Worm (Caenorhabditis elegans) whole organism, L3 larva: ENCODE data around the gene frpr-18.

ENCODE experiments used
- aly-2 ChIP-seq: fragments of 150-350 bp; optimal IDR thresholded peaks from 2 replicates; lab custom pipeline; 2014; ENCODE audit warnings: missing biosample characterization, missing genetic modification characterization
- ama-1 ChIP-seq: fragments of 150-350 bp; optimal IDR thresholded peaks from 2 replicates; lab custom pipeline; 2018
- ceh-16 ChIP-seq: sonication (generic microtip); optimal IDR thresholded peaks from 2 replicates; lab custom pipeline; 2017; ENCODE audit warnings: missing biosample characterization, missing genetic modification characterization
- ceh-82 ChIP-seq: fragments of 150-350 bp; optimal IDR thresholded peaks from 2 replicates; lab custom pipeline; 2014; ENCODE audit warnings: missing biosample characterization, missing genetic modification characterization
- ceh-9 ChIP-seq: sonication (generic microtip); optimal IDR thresholded peaks from 2 replicates; lab custom pipeline; 2018; ENCODE audit warnings: missing biosample characterization, missing genetic modification characterization
- daf-12 ChIP-seq: fragments of 150-350 bp; optimal IDR thresholded peaks from 2 replicates; lab custom pipeline; 2014; ENCODE audit warnings: missing biosample characterization, missing genetic modification reagents, missing genetic modification characterization
- egl-5 ChIP-seq: fragments of 150-350 bp; optimal IDR thresholded peaks from 2 replicates; lab custom pipeline; 2017; ENCODE audit warnings: missing biosample characterization, missing genetic modification reagents, missing genetic modification characterization, inconsistent platforms
- elt-2 ChIP-seq: sonication (generic microtip); optimal IDR thresholded peaks from 2 replicates; lab custom pipeline; 2016; ENCODE audit warnings: missing genetic modification reagents, mild to moderate bottlenecking, missing genetic modification characterization, missing compliant biosample characterization
- eor-1 ChIP-seq, 2 experiments: fragments of 150-350 bp; optimal IDR thresholded peaks; 2 replicates each; lab custom pipeline; 2014 to 2018; ENCODE audit warnings: missing biosample characterization in 2 of 2, missing genetic modification characterization in 2 of 2
- hmg-11 ChIP-seq: sonication (generic microtip); optimal IDR thresholded peaks from 2 replicates; lab custom pipeline; 2016; ENCODE audit warnings: missing genetic modification characterization, missing compliant biosample characterization
- jun-1 ChIP-seq: fragments of 150-350 bp; optimal IDR thresholded peaks from 2 replicates; lab custom pipeline; 2014; ENCODE audit warnings: missing biosample characterization, missing genetic modification reagents, missing genetic modification characterization
- lsy-12 ChIP-seq: sonication (generic microtip); optimal IDR thresholded peaks from 2 replicates; lab custom pipeline; 2016; ENCODE audit warnings: mild to moderate bottlenecking, missing genetic modification characterization, missing compliant biosample characterization
- mdl-1 ChIP-seq: fragments of 150-350 bp; optimal IDR thresholded peaks from 2 replicates; lab custom pipeline; 2014; ENCODE audit warnings: missing biosample characterization, missing genetic modification characterization
- nfya-1 ChIP-seq: sonication (generic microtip); optimal IDR thresholded peaks from 2 replicates; lab custom pipeline; 2017; ENCODE audit warnings: missing genetic modification characterization, mild to moderate bottlenecking, missing compliant biosample characterization, antibody characterized with exemption, moderate library complexity; ENCODE audit not compliant: insufficient read depth
- nhr-11 ChIP-seq: fragments of 150-350 bp; optimal IDR thresholded peaks from 2 replicates; lab custom pipeline; 2014; ENCODE audit warnings: missing biosample characterization, missing genetic modification characterization
- nhr-23 ChIP-seq: fragments of 150-350 bp; optimal IDR thresholded peaks from 2 replicates; lab custom pipeline; 2014; ENCODE audit warnings: missing biosample characterization, missing genetic modification reagents, missing genetic modification characterization
- nhr-237 ChIP-seq: fragments of 150-350 bp; optimal IDR thresholded peaks from 2 replicates; lab custom pipeline; 2014; ENCODE audit warnings: missing biosample characterization, missing genetic modification characterization
- nhr-25 ChIP-seq: sonication (generic microtip); optimal IDR thresholded peaks from 2 replicates; lab custom pipeline; 2017; ENCODE audit warnings: missing biosample characterization, missing genetic modification characterization
- nhr-28 ChIP-seq: fragments of 150-350 bp; optimal IDR thresholded peaks from 2 replicates; lab custom pipeline; 2014; ENCODE audit warnings: missing biosample characterization, missing genetic modification characterization
- nhr-43 ChIP-seq: sonication (generic microtip); optimal IDR thresholded peaks from 2 replicates; lab custom pipeline; 2016; ENCODE audit warnings: mild to moderate bottlenecking, missing genetic modification characterization, missing compliant biosample characterization; ENCODE audit not compliant: poor library complexity, severe bottlenecking
- nhr-67 ChIP-seq: fragments of 150-350 bp; optimal IDR thresholded peaks from 2 replicates; lab custom pipeline; 2014; ENCODE audit warnings: missing biosample characterization, missing genetic modification characterization
- nhr-77 ChIP-seq: fragments of 150-350 bp; optimal IDR thresholded peaks from 2 replicates; lab custom pipeline; 2014; ENCODE audit warnings: missing biosample characterization, missing genetic modification characterization
- pha-4 ChIP-seq: fragments of 150-350 bp; optimal IDR thresholded peaks from 2 replicates; lab custom pipeline; 2014; ENCODE audit warnings: missing biosample characterization, missing genetic modification reagents, missing genetic modification characterization
- pqm-1 ChIP-seq: fragments of 150-350 bp; optimal IDR thresholded peaks from 2 replicates; lab custom pipeline; 2017; ENCODE audit warnings: missing biosample characterization, missing genetic modification characterization, inconsistent platforms
- sea-2 ChIP-seq: fragments of 150-350 bp; sonication (generic microtip); optimal IDR thresholded peaks from 4 replicates; lab custom pipeline; 2014; ENCODE audit warnings: missing biosample characterization, missing genetic modification reagents, missing genetic modification characterization
- skn-1 ChIP-seq: fragments of 150-350 bp; optimal IDR thresholded peaks from 2 replicates; lab custom pipeline; 2014; ENCODE audit warnings: missing biosample characterization, missing genetic modification characterization
- snpc-4 ChIP-seq: fragments of 150-350 bp; optimal IDR thresholded peaks from 2 replicates; lab custom pipeline; 2014; ENCODE audit warnings: missing biosample characterization, missing genetic modification characterization
- unc-39 ChIP-seq: sonication (generic microtip); optimal IDR thresholded peaks from 4 replicates; lab custom pipeline; 2017; ENCODE audit warnings: missing biosample characterization, missing genetic modification characterization
- zag-1 ChIP-seq: fragments of 150-350 bp; optimal IDR thresholded peaks from 2 replicates; lab custom pipeline; 2014; ENCODE audit warnings: missing biosample characterization, missing genetic modification characterization
- ztf-4 ChIP-seq: fragments of 150-350 bp; optimal IDR thresholded peaks from 2 replicates; lab custom pipeline; 2014; ENCODE audit warnings: missing biosample characterization, missing genetic modification characterization

The frpr-18 gene

DNA sequence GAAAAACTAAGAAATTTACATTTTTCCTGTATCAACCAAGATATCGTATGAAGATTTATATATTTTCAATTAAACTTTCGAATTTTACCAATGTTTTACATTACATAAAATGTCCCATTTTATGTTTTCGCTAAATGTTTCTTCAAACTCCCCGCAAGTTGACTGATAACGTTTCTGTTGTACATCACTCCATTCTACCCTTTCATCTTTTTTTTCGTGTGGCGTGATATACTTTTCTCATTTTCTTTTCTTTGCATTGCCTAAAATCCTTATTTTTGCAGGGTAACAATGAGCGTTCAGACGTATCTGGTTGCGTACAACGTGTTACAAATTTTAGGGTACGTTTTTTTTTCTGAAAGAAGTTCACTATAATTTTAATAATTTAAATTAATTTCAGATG lies 31.1 kb upstream of the frpr-18 start, which contains the start of gene hpo-8:
hpo-8 (plus strand) TSS at position 282 of the 400 bp plus-strand sequence.
- TF ChIP-seq elt-2 (peak; percentile 32), pqm-1 (tag; lab: Kevin White, UChicago) (peak; percentile 3), aly-2 (tag; lab: Kevin White, UChicago) (no peak)

DNA sequence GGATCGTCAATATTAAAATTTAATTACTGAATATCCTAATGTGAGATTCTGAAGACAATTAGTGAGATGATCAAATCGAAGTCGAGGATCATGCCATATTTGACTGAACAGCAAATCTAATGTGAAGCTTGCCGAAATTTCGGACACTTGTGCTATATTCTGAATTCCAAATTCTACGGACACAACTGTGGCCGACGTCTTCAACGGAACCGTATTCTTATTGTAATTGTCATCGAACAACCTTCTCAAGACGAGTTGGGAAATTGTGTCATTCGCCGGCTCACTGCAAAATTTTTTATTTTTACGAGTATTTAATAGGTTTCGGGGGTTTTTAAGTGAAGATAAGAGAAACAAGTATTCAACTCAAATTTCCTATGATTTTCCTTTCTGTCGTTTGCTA lies 27.7 kb upstream of the frpr-18 start, which contains the start of gene T15B7.1:
T15B7.1 (plus strand) TSS at position 301 of the 400 bp plus-strand sequence.
- no peak for TF ChIP-seq sea-2
- no peak for TF ChIP-seq nhr-67
- TF ChIP-seq ceh-16 (tag; lab: Kevin White, UChicago), result no peak
- no peak for TF ChIP-seq elt-2
- TF ChIP-seq ztf-4 (tag; lab: Kevin White, UChicago), result no peak
- no peak for TF ChIP-seq aly-2 (tag; lab: Kevin White, UChicago)
- no peak for TF ChIP-seq jun-1 (tag; lab: Kevin White, UChicago)
- TF ChIP-seq nhr-11, result no peak
- no peak for TF ChIP-seq nhr-23
- TF ChIP-seq lsy-12, result no peak
- TF ChIP-seq egl-5 (tag; lab: Kevin White, UChicago), result no peak
- no peak for TF ChIP-seq nhr-25 (tag; lab: Kevin White, UChicago)

DNA sequence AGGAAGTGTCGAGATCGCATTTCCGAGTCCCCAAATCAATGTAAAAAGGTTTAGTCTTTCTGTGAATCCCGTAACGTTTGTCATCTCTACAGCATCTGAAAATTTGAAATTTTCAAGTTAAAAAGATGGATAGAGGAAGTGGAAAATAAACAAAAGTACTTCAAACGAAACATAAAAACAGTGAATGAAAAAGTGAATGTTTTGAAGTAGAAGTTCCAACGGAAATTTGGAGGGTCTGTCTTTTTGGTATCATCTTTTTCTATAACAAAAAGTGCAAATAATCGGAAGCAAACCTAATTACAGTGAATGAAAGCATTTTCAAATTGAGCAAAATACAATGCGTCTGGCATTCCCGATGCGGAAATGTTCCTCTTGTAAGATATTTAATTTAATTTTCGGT lies 23.6 kb upstream of the frpr-18 start, which contains the start of gene lgc-54:
lgc-54 (minus strand) TSS at position 101 of the 400 bp plus-strand sequence.
- TF ChIP-seq ceh-82 (tag; lab: Kevin White, UChicago) (no peak), snpc-4 (no peak), mdl-1 (tag; lab: Kevin White, UChicago) (no peak), ama-1 (lab: Kevin White, UChicago) (no peak), unc-39 (tag; lab: Kevin White, UChicago) (no peak), nhr-25 (tag; lab: Kevin White, UChicago) (no peak), aly-2 (tag; lab: Kevin White, UChicago) (no peak), pqm-1 (tag; lab: Kevin White, UChicago) (no peak), ceh-9 (tag; lab: Kevin White, UChicago) (no peak), nhr-77 (tag; lab: Kevin White, UChicago) (no peak), nfya-1 (no peak), eor-1 (tag; optimal IDR thresholded peaks at IDR 0.05; lab: Kevin White, UChicago) (no peak), skn-1 (no peak), sea-2 (no peak)

DNA sequence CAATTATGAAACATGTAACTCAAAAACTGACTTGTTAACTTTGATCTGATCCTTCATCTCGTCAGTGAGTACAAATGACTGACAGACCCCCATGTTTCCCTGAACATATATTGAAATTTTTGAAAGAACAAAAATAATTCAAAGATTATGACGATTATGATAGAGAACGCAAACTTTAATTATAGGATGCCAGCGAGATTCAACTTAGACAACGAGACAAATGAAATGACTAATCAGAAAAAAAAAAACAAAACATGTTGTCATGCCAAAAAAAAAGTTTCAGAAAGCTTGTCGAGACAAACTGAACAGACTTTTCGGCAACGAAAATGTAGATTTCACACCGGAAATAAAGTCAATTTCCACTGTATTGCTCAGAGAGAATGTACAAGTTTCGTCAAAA lies 15.4 kb upstream of the frpr-18 start, which contains the start of gene gpa-10:
gpa-10 (minus strand) TSS at position 101 of the 400 bp plus-strand sequence.
- no peak for TF ChIP-seq ceh-16 (tag; lab: Kevin White, UChicago)

DNA sequence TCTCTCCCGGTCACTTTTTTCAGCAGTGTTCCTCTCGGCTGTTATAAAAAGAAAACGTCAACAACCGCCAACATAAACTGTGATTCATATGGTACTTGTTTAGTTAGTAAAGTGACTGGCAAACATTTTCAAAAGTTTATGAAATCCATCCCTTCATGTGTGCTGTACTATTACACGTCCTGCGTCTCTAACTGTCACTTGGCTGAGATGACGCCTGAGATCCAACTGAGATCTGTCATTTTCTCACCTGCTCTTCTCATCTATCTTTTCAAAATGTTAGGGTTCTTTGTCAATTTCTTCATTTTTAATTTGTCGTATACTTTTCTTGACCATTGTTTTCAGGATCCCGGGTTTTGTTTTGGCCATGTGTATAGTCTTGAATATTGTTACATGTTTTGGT lies 4.6 kb downstream of the frpr-18 start:
- TF ChIP-seq eor-1 (tag; optimal IDR thresholded peaks at IDR 0.05; lab: Kevin White, UChicago) (no peak), pha-4 (tag; lab: Kevin White, UChicago) (peak; percentile 35), daf-12 (no peak), jun-1 (tag; lab: Kevin White, UChicago) (no peak), nfya-1 (no peak)

DNA sequence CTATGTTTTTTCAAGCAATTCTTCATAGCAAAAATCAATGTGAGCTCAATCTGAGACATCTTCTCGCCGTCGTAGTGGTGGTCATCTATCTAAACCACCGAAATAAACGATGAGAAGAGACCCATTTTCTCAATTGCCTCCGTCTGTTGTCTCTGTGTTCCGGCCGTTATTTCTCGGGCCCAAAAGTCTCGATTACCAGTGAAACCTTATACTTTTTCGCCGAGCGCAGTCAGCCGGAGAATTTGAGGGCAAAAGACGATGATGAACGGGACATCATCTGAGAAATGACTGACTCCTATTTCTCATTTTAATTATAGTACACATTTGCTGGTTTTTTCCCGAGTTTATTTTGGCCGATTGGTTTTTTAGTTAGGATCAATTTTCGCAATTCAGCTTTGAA lies 5.7 kb downstream of the frpr-18 start:
- peak; percentile 7 for TF ChIP-seq hmg-11 (tag; lab: Kevin White, UChicago)
- no peak for TF ChIP-seq nhr-28 (tag; lab: Kevin White, UChicago)
- TF ChIP-seq aly-2 (tag; lab: Kevin White, UChicago), result no peak
- no peak for TF ChIP-seq elt-2
- no peak for TF ChIP-seq zag-1 (tag; lab: Kevin White, UChicago)
- TF ChIP-seq nhr-43 (tag; lab: Kevin White, UChicago), result no peak
- TF ChIP-seq nhr-237 (tag; lab: Kevin White, UChicago), result no peak
- TF ChIP-seq, all 47 proteins: peak for 1
